Fruit fly (Drosophila melanogaster) whole organism, pupa: Measurements from ENCODE around the gene Coq4.

Experiments
- CG10348 ChIP-seq: fragments of 200-800 bp; sonication (Bioruptor generic); IDR thresholded peaks from 2 replicates; pipeline ENCODE4 v1.3.6; 2022; ENCODE audit warnings: missing biosample characterization, missing genetic modification characterization
- CG12605 ChIP-seq: fragments of 200-800 bp; sonication (Bioruptor generic); IDR thresholded peaks from 2 replicates; pipeline ENCODE4 v1.3.6; 2022; ENCODE audit warnings: missing biosample characterization, missing genetic modification characterization
- CG13204 ChIP-seq: fragments of 200-800 bp; sonication (Bioruptor generic); optimal IDR thresholded peaks from 2 replicates; lab custom pipeline; 2018; ENCODE audit warnings: missing biosample characterization, mild to moderate bottlenecking, missing genetic modification characterization, moderate library complexity
- CG14655 ChIP-seq: fragments of 200-800 bp; sonication (Bioruptor generic); optimal IDR thresholded peaks from 3 replicates; lab custom pipeline; 2017; ENCODE audit warnings: mild to moderate bottlenecking, missing biosample characterization, missing genetic modification reagents, missing genetic modification characterization
- CG15710 ChIP-seq: fragments of 200-800 bp; sonication (Bioruptor generic); optimal IDR thresholded peaks from 2 replicates; lab custom pipeline; 2018; ENCODE audit warnings: missing biosample characterization, mild to moderate bottlenecking, missing genetic modification characterization, moderate library complexity
- CG17806 ChIP-seq: fragments of 200-800 bp; sonication (Bioruptor generic); optimal IDR thresholded peaks from 2 replicates; lab custom pipeline; 2018; ENCODE audit warnings: missing biosample characterization, mild to moderate bottlenecking, missing genetic modification characterization, moderate library complexity
- CG32121 ChIP-seq: fragments of 200-800 bp; sonication (Bioruptor generic); IDR thresholded peaks from 2 replicates; pipeline ENCODE4 v1.3.6; 2022; ENCODE audit warnings: missing biosample characterization, missing genetic modification characterization
- CG34367 ChIP-seq: fragments of 200-800 bp; sonication (Bioruptor generic); optimal IDR thresholded peaks from 2 replicates; lab custom pipeline; 2018; ENCODE audit warnings: missing biosample characterization, mild to moderate bottlenecking, missing genetic modification characterization
- CG4496 ChIP-seq: fragments of 200-800 bp; sonication (Bioruptor generic); IDR thresholded peaks from 3 replicates; pipeline ENCODE4 v1.3.6; 2022; ENCODE audit warnings: missing biosample characterization, missing genetic modification characterization
- CG8159 ChIP-seq: fragments of 200-800 bp; sonication (Bioruptor generic); optimal IDR thresholded peaks from 3 replicates; lab custom pipeline; 2018; ENCODE audit warnings: missing biosample characterization, mild to moderate bottlenecking, missing genetic modification characterization, moderate library complexity
- CG8301 ChIP-seq: fragments of 200-800 bp; sonication (Bioruptor generic); optimal IDR thresholded peaks from 2 replicates; lab custom pipeline; 2018; ENCODE audit warnings: missing biosample characterization, mild to moderate bottlenecking, missing genetic modification characterization
- CG9948 ChIP-seq: fragments of 200-800 bp; sonication (Bioruptor generic); optimal IDR thresholded peaks from 2 replicates; lab custom pipeline; 2018; ENCODE audit warnings: missing biosample characterization, mild to moderate bottlenecking, missing genetic modification characterization, moderate library complexity
- D1 ChIP-seq: fragments of 200-800 bp; sonication (Bioruptor generic); optimal IDR thresholded peaks from 2 replicates; lab custom pipeline; 2018; ENCODE audit warnings: missing biosample characterization, mild to moderate bottlenecking, missing genetic modification characterization, moderate library complexity
- EcR ChIP-seq: fragments of 200-800 bp; sonication (Bioruptor generic); optimal IDR thresholded peaks from 3 replicates; lab custom pipeline; 2019; ENCODE audit warnings: missing biosample characterization, missing genetic modification characterization, mild to moderate bottlenecking, moderate library complexity, missing genetic modification reagents
- Ets98B ChIP-seq: fragments of 200-800 bp; sonication (Bioruptor generic); IDR thresholded peaks from 2 replicates; pipeline ENCODE4 v1.3.6; 2022; ENCODE audit warnings: missing biosample characterization, missing genetic modification characterization
- Pif1A ChIP-seq: fragments of 200-800 bp; sonication (Bioruptor generic); optimal IDR thresholded peaks from 3 replicates; lab custom pipeline; 2016; ENCODE audit warnings: missing biosample characterization, missing genetic modification characterization
- Pif1B ChIP-seq: fragments of 200-800 bp; sonication (Bioruptor generic); optimal IDR thresholded peaks from 3 replicates; lab custom pipeline; 2016; ENCODE audit warnings: missing biosample characterization, missing genetic modification characterization
- Snoo ChIP-seq: fragments of 200-800 bp; sonication (Bioruptor generic); optimal IDR thresholded peaks from 3 replicates; lab custom pipeline; 2017; ENCODE audit warnings: missing biosample characterization, mild to moderate bottlenecking, missing genetic modification characterization, inconsistent platforms
- fd96Ca ChIP-seq: fragments of 200-800 bp; sonication (Bioruptor generic); IDR thresholded peaks from 3 replicates; pipeline ENCODE4 v1.3.6; 2022; ENCODE audit warnings: missing biosample characterization, missing genetic modification characterization
- gl ChIP-seq: fragments of 200-800 bp; sonication (Bioruptor generic); optimal IDR thresholded peaks from 2 replicates; lab custom pipeline; 2018; ENCODE audit warnings: missing biosample characterization, mild to moderate bottlenecking, missing genetic modification characterization
- rn ChIP-seq: fragments of 200-800 bp; sonication (Bioruptor generic); IDR thresholded peaks from 2 replicates; pipeline ENCODE4 v1.3.6; 2022; ENCODE audit warnings: missing biosample characterization, missing genetic modification characterization

Gene Coq4

DNA sequence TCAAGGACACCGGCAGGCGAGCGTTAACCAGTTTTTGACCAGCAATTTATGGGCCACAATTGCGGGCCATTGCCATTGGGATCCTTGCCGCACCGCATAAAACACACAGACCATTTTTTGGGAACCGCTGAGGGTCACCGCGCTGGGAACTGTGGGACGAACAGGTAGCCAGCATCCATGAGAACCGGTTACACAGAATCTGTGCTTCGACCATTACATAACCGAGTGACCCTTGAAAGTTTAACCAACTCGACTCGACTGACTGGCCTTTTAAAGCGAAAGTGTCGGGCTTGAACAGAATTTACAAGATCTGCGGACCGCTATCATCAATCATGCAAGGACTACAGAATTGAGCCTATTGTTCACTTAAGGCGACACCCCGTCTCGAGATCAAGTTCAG, 41.0 kb downstream of the Coq4 start:
- TF ChIP-seq EcR (GFP tag; lab: Kevin White, UChicago), result peak; percentile 96
- no peak for TF ChIP-seq CG34367 (tag; lab: Kevin White, UChicago)

DNA sequence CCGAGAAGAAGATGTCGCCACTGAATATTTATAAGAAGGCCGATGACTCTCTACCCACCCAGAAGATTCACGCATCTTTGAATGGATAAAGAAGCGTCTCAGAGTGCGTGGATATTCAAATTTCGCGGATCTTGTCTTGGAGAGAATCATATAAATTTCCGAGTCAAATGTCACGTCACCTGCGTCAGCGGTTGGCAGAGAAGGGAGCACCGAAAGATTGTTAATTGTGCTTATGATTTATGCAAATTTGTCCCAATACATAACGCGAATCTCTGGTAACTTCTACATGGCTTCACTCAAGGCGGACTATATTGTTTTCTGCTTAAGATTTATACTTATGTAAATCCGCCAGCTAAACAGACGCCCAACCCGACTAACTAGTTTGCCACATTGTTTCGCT, 42.3 kb downstream of the Coq4 start:
- TF ChIP-seq CG8301 (no peak), Pif1B (GFP tag; lab: Kevin White, UChicago) (no peak), CG34367 (tag; lab: Kevin White, UChicago) (no peak), CG17806 (tag; lab: Kevin White, UChicago) (no peak), D1 (tag; lab: Kevin White, UChicago) (no peak), CG13204 (GFP tag; lab: Kevin White, UChicago) (no peak), CG32121 (GFP tag; lab: Robert Waterston, UW) (no peak), CG8159 (tag; lab: Kevin White, UChicago) (no peak), CG10348 (no peak), EcR (GFP tag; lab: Kevin White, UChicago) (no peak), CG9948 (tag; lab: Kevin White, UChicago) (no peak), Ets98B (GFP tag; lab: Robert Waterston, UW) (no peak), gl (tag; lab: Kevin White, UChicago) (no peak), Snoo (tag; lab: Kevin White, UChicago) (no peak)

DNA sequence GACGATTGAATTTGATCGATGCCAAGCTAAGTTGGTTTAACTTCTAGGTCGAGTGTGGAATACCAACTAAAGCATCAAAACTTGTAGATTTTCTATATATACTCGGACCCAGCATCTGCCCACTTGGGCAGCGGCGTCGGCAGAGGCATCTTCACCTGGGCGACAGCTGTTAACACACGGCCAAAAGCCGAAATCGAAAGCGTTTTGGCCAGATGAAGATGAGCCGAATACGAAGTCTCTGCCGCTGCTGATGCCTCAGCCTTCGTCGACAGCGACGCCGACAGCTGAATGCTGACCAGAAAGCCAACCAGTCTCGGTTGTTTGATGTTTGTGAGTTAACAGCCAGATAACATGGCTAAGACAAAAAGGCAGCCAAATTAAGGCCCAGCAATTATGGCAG, 44.5 kb downstream of the Coq4 start, which contains the start of gene CG13731:
Gene CG13731, minus strand, starts transcription at position 62 of the 400 bp plus-strand sequence.
- TF ChIP-seq CG15710 (tag; lab: Kevin White, UChicago) (no peak), CG10348 (no peak), CG17806 (tag; lab: Kevin White, UChicago) (no peak), CG12605 (GFP tag; lab: Robert Waterston, UW) (no peak), gl (tag; lab: Kevin White, UChicago) (no peak), Snoo (tag; lab: Kevin White, UChicago) (no peak), CG13204 (GFP tag; lab: Kevin White, UChicago) (no peak), CG32121 (GFP tag; lab: Robert Waterston, UW) (no peak), rn (no peak), CG4496 (GFP tag; lab: Robert Waterston, UW) (no peak), CG9948 (tag; lab: Kevin White, UChicago) (no peak), Pif1B (GFP tag; lab: Kevin White, UChicago) (no peak), fd96Ca (GFP tag; lab: Robert Waterston, UW) (no peak)

dm6 chr3L:17386612-17387382, 46.6 kb downstream of the Coq4 start:
- TF ChIP-seq CG13204 (GFP tag; lab: Kevin White, UChicago), result no peak
- TF ChIP-seq CG10348, result no peak
- no peak for TF ChIP-seq rn
- TF ChIP-seq D1 (tag; lab: Kevin White, UChicago), result no peak
- TF ChIP-seq CG17806 (tag; lab: Kevin White, UChicago), result no peak
- TF ChIP-seq gl (tag; lab: Kevin White, UChicago), result no peak
- no peak for TF ChIP-seq fd96Ca (GFP tag; lab: Robert Waterston, UW)
- TF ChIP-seq CG15710 (tag; lab: Kevin White, UChicago), result no peak

dm6 chr3L:17383714-17384113, 49.7 kb downstream of the Coq4 start:
- TF ChIP-seq gl (tag; lab: Kevin White, UChicago), result no peak
- TF ChIP-seq, all 21 proteins: peak for 0

DNA sequence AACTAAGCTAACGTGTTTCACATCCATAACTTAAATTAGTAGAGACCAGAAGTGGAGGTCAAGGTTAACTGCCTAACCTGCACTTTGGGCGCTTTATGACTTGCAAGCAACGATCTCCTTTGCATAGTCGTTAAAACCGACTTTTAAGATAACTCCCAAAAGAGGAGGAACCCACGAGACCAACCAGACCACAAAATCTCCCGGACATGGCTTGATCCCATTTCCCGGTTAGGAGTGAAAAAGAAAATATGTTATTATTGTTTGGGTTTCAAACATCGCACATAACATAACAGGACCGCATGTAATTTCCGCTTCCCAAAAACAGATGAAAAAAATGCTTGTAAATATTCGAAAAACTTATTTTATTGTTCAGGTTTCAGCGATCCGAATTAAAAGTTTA, 50.1 kb downstream of the Coq4 start:
- TF ChIP-seq rn (no peak), CG4496 (GFP tag; lab: Robert Waterston, UW) (no peak), Pif1B (GFP tag; lab: Kevin White, UChicago) (no peak), Pif1A (GFP tag; lab: Kevin White, UChicago) (no peak), CG9948 (tag; lab: Kevin White, UChicago) (no peak), CG14655 (GFP tag; lab: Kevin White, UChicago) (no peak), CG8301 (no peak), CG13204 (GFP tag; lab: Kevin White, UChicago) (no peak), CG32121 (GFP tag; lab: Robert Waterston, UW) (no peak), CG15710 (tag; lab: Kevin White, UChicago) (no peak), CG8159 (tag; lab: Kevin White, UChicago) (no peak), fd96Ca (GFP tag; lab: Robert Waterston, UW) (no peak), CG12605 (GFP tag; lab: Robert Waterston, UW) (no peak), D1 (tag; lab: Kevin White, UChicago) (no peak)

DNA sequence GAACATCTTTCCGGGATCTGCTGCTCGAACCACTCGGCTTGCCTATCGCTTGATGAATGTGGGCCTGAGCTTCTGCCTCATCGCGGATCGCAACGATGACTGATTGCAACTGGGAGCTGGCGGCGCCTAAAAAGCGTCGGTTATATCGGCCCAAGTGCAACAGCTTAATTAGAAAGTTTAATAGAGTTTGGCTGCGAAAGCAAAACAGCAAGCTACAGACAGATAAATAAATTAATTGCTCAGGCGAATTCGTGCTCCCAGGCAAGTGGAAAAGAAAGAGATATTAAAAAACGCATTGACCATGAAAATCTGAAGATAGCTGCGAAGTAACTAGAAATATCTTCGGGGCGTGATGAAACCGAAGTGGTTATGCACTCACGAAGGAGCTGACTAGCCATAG, 50.8 kb downstream of the Coq4 start, which contains the start of gene CG13728:
Gene CG13728, minus strand, starts transcription at position 101 of the 400 bp plus-strand sequence.
- TF ChIP-seq EcR (GFP tag; lab: Kevin White, UChicago), result no peak
- TF ChIP-seq CG8301, result no peak
- TF ChIP-seq CG15710 (tag; lab: Kevin White, UChicago), result no peak
- no peak for TF ChIP-seq CG4496 (GFP tag; lab: Robert Waterston, UW)
- no peak for TF ChIP-seq CG13204 (GFP tag; lab: Kevin White, UChicago)
- no peak for TF ChIP-seq Snoo (tag; lab: Kevin White, UChicago)
- no peak for TF ChIP-seq D1 (tag; lab: Kevin White, UChicago)
- TF ChIP-seq Pif1A (GFP tag; lab: Kevin White, UChicago), result no peak
- no peak for TF ChIP-seq Pif1B (GFP tag; lab: Kevin White, UChicago)
- TF ChIP-seq CG17806 (tag; lab: Kevin White, UChicago), result no peak
- no peak for TF ChIP-seq CG14655 (GFP tag; lab: Kevin White, UChicago)
- no peak for TF ChIP-seq Ets98B (GFP tag; lab: Robert Waterston, UW)
- no peak for TF ChIP-seq rn
- no peak for TF ChIP-seq CG9948 (tag; lab: Kevin White, UChicago)
- TF ChIP-seq fd96Ca (GFP tag; lab: Robert Waterston, UW), result no peak
- no peak for TF ChIP-seq CG34367 (tag; lab: Kevin White, UChicago)
- no peak for TF ChIP-seq gl (tag; lab: Kevin White, UChicago)
- no peak for TF ChIP-seq CG8159 (tag; lab: Kevin White, UChicago)
- no peak for TF ChIP-seq CG10348
- TF ChIP-seq CG12605 (GFP tag; lab: Robert Waterston, UW), result no peak
